Worm (Caenorhabditis elegans): ENCODE data around the gene K08D8.4.

The K08D8.4 gene

ce11 chrIV:12909871-12910270 is at the start of gene K08D8.4:
Gene K08D8.4 (minus strand): TSS chrIV:12909998.
- TF ChIP-seq unc-62 (GFP tag; optimal IDR thresholded peaks at IDR 0.05) = no peak

DNA sequence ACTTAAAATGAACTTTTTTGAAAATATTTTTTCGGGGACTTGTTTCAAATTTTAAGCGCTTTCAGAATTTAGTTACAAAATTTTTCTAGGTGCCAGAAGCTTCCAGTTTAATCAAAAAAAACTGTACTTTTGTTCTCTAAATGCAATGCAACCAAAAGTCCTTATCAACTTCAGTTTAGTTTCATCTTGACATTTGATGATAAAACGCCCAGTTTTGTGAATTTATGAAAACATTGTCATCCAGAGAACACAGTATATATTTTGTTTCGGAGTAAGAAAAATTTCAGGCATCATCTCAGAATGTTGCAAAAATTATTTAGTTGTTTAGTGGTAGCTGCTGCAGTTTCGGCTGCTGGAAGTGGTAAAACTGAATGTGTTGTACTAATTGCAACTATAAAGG is 47.9 kb upstream of the K08D8.4 start, which contains the start of gene F55G11.6:
Gene F55G11.6, plus strand, starts transcription at position 301 of the 400 bp plus-strand sequence.
- TF ChIP-seq unc-62 (GFP tag; optimal IDR thresholded peaks at IDR 0.05) = no peak

ce11 chrIV:12948470-12948869 is 38.7 kb upstream of the K08D8.4 start, which contains the start of gene F55G11.10:
Gene F55G11.10 (plus strand): TSS chrIV:12948770.
- no peak for TF ChIP-seq unc-62 (GFP tag; optimal IDR thresholded peaks at IDR 0.05)

ce11 chrIV:12946488-12946887 is 36.7 kb upstream of the K08D8.4 start, which contains the start of gene F55G11.1:
Gene F55G11.1 (minus strand): TSS chrIV:12946588.
- TF ChIP-seq unc-62 (GFP tag; optimal IDR thresholded peaks at IDR 0.05) = no peak

DNA sequence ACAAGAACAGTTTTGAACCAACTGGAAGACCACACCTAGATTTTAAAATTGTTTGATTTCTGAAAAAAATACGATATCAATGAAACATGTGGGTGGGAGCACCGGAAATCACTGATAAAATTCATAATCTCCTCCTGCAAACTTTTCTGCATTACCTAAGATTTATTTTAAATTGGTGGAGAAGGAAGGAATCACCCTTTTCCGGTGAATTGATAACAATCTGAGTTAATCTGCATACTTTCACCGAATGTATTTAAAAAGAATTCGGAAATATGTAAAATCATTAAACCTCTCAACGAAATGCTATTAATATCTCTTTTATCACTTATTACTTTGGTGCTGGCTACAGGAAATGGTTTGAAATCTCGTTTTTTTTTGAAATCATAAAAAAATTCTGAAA is 32.8 kb upstream of the K08D8.4 start, which contains the start of gene dct-19:
Gene dct-19, plus strand, starts transcription at position 301 of the 400 bp plus-strand sequence.
- TF ChIP-seq unc-62 (GFP tag; optimal IDR thresholded peaks at IDR 0.05) = no peak

DNA sequence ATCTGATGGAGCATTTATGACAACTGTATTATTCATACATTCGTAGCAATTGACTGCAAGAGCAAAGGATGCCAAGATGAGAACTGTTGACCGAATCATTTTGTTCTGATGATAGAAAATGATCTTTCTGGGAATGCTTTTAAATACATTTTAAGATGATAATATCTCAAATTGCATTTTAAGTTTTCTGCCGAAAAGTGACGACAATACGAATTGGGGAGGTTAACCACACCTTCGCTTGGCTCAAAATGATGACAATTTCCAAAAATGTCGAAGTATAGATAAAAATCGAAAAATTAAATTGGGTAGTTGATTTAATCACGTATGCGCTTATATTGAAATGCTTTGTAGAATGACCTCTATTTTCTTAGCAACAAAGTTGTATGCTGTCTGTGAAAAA is 31.5 kb upstream of the K08D8.4 start, which contains the start of gene dod-24:
Gene dod-24, minus strand, starts transcription at position 101 of the 400 bp plus-strand sequence.
- no peak for TF ChIP-seq unc-62 (GFP tag; optimal IDR thresholded peaks at IDR 0.05)

- TF ChIP-seq unc-62 (GFP tag; optimal IDR thresholded peaks at IDR 0.05) = no peak
These were observed 26.5 kb upstream of the K08D8.4 start, which contains the start of the genes cld-1 and dod-21 for ce11 chrIV:12936221-12936776. Gene cld-1 (minus strand): TSS chrIV:12936271. Gene dod-21 (plus strand): TSS chrIV:12936738.

- no peak for TF ChIP-seq unc-62 (GFP tag; optimal IDR thresholded peaks at IDR 0.05)
These were observed 16.8 kb upstream of the K08D8.4 start, which contains the start of gene srlf-5 for ce11 chrIV:12926639-12927038. Gene srlf-5 (minus strand): TSS chrIV:12926739.

DNA sequence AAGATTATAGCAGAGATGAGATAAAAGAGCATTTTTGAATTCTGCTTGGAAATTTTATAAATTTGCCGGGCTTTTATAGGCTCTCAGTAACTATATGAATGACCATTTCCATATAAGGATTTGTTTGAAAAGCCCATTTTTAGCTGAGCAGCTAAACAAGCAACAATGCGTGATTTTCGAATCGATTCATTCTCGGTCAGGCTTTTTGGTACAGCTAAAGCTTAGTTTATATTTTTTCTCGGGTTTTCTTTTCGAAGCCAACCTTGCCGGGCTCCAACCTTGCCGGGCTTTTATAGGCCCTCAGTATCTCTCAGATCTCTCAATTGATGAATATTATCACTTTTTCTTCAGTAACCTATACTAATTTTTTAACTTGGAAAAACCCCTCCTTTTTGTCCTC is 14.5 kb upstream of the K08D8.4 start, which contains the start of gene srlf-4:
Gene srlf-4, minus strand, starts transcription at position 101 of the 400 bp plus-strand sequence.
- TF ChIP-seq unc-62 (GFP tag; optimal IDR thresholded peaks at IDR 0.05) = no peak

ce11 chrIV:12921027-12921426 is 11.2 kb upstream of the K08D8.4 start, which contains the start of gene C32H11.4:
Gene C32H11.4 (plus strand): TSS chrIV:12921264.
- no peak for TF ChIP-seq unc-62 (GFP tag; optimal IDR thresholded peaks at IDR 0.05)

ce11 chrIV:12920553-12920952 is 10.8 kb upstream of the K08D8.4 start:
- no peak for TF ChIP-seq unc-62 (GFP tag; optimal IDR thresholded peaks at IDR 0.05)

DNA sequence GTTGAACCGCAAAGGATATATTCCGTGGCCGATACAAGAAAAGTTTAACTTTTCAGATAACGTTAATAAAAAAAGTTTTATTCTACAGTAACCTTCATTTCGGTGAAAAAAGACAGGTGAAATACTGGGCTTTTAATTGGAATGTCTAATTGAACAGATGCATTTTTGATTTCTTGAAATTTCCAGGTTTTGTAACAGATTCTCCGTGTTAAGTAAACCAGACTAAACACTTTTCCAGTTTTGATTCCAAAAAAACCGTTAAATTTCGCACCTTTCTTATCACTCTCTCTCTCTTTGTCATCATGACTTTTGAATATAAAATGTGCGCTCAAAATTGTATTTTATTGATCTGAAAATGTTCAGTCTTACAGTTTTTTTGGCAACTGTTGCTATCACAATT is 8.5 kb upstream of the K08D8.4 start, which contains the start of gene C32H11.3:
Gene C32H11.3, plus strand, starts transcription at position 301 of the 400 bp plus-strand sequence.
- TF ChIP-seq unc-62 (GFP tag; optimal IDR thresholded peaks at IDR 0.05) = no peak

- TF ChIP-seq unc-62 (GFP tag; optimal IDR thresholded peaks at IDR 0.05) = no peak
These were observed 5.7 kb upstream of the K08D8.4 start, which contains the start of gene srz-15 for ce11 chrIV:12915479-12915878. Gene srz-15 (plus strand): TSS chrIV:12915779.

ce11 chrIV:12914532-12915019 is 4.8 kb upstream of the K08D8.4 start, which contains the start of gene irg-6:
Gene irg-6 (minus strand): TSS chrIV:12914969.
- TF ChIP-seq unc-62 (GFP tag; optimal IDR thresholded peaks at IDR 0.05) = no peak

DNA sequence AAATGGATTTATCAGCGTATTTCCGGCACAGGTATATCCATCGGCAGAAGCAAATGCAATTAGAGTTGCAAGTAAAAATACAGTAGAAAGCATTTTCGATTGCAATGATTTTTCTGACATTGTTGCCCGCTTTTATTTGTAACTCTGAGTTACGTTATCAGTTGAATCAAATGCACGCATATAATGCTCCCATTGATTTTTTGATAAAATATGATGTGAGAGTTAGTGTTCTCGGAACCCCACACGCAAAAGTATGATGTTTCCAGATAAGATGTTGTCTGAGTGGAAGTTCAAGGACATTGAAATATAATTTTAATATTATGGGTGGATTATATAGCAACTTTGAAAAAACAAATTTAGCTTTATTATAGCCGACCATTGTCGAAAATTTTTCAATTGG is 2.2 kb upstream of the K08D8.4 start, which contains the start of gene K08D8.5:
Gene K08D8.5, minus strand, starts transcription at position 140 of the 400 bp plus-strand sequence.
- no peak for TF ChIP-seq unc-62 (GFP tag; optimal IDR thresholded peaks at IDR 0.05)

ce11 chrIV:12906529-12906928 is 3.3 kb downstream of the K08D8.4 start, which contains the start of gene K08D8.3:
Gene K08D8.3 (minus strand): TSS chrIV:12906659.
- no peak for TF ChIP-seq unc-62 (GFP tag; optimal IDR thresholded peaks at IDR 0.05)

DNA sequence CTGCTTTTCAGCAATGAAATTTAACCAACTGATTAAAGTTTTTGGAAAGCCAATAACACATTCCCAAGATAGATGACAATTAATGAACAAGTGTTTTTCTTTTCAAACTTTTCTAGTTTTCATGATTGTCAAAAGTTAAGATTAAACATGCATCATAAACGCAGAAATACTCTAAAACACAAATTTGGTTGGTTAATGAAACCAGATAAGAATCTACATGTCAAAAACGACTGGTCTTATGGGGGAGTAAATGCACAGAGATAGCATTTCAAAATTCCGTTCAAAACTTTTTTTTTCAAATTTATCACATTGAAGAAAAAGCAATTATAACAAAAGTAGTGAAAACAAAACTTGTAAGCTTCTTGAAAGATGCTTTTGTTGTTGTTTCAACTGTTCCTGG is 6.1 kb downstream of the K08D8.4 start:
- no peak for TF ChIP-seq unc-62 (GFP tag; optimal IDR thresholded peaks at IDR 0.05)
